Fruit fly (Drosophila melanogaster) whole organism, embryonic: ENCODE measurements around the gene Paics.
A peak's percentile ranks its signal among the peaks of the same experiment; 100 is the strongest.

Source experiments
- ATbp ChIP-seq: fragments of 200-800 bp; sonication (Bioruptor generic); optimal IDR thresholded peaks from 2 replicates; lab custom pipeline; 2017; ENCODE audit warnings: missing biosample characterization, mild to moderate bottlenecking, missing genetic modification characterization, missing genetic modification reagents
- Abd-B ChIP-seq: fragments of 200-800 bp; sonication (Bioruptor generic); optimal IDR thresholded peaks from 2 replicates; lab custom pipeline; 2018; ENCODE audit warnings: missing biosample characterization, mild to moderate bottlenecking, missing genetic modification characterization, moderate library complexity
- BtbVII ChIP-seq: fragments of 200-800 bp; sonication (Bioruptor generic); optimal IDR thresholded peaks from 3 replicates; lab custom pipeline; 2017; ENCODE audit warnings: missing biosample characterization, mild to moderate bottlenecking, missing genetic modification characterization
- CG11398 ChIP-seq: fragments of 200-800 bp; sonication (Bioruptor generic); optimal IDR thresholded peaks from 2 replicates; lab custom pipeline; 2016; ENCODE audit warnings: missing biosample characterization, missing genetic modification characterization
- CG11560 ChIP-seq: fragments of 200-800 bp; sonication (Bioruptor generic); IDR thresholded peaks from 3 replicates; pipeline ENCODE4 v1.3.6; 2022; ENCODE audit warnings: missing biosample characterization, missing genetic modification characterization
- CG11723 ChIP-seq: fragments of 200-800 bp; sonication (Bioruptor generic); optimal IDR thresholded peaks from 2 replicates; lab custom pipeline; 2017; ENCODE audit warnings: missing biosample characterization, mild to moderate bottlenecking, missing genetic modification characterization
- CG12391 ChIP-seq: fragments of 200-800 bp; sonication (Bioruptor generic); optimal IDR thresholded peaks from 3 replicates; lab custom pipeline; 2018; ENCODE audit warnings: missing biosample characterization, mild to moderate bottlenecking, missing genetic modification characterization, moderate library complexity
- CG12744 ChIP-seq: fragments of 200-800 bp; sonication (Bioruptor generic); optimal IDR thresholded peaks from 2 replicates; lab custom pipeline; 2016; ENCODE audit warnings: missing biosample characterization, missing genetic modification characterization
- CG18599 ChIP-seq: fragments of 200-800 bp; sonication (Bioruptor generic); optimal IDR thresholded peaks from 3 replicates; lab custom pipeline; 2017; ENCODE audit warnings: missing biosample characterization, missing genetic modification characterization, mild to moderate bottlenecking, moderate library complexity, missing genetic modification reagents
- CG18764 ChIP-seq: fragments of 200-800 bp; sonication (Bioruptor generic); optimal IDR thresholded peaks from 3 replicates; lab custom pipeline; 2016; ENCODE audit warnings: missing biosample characterization, missing genetic modification characterization
- CG2199 ChIP-seq: fragments of 200-800 bp; sonication (Bioruptor generic); IDR thresholded peaks from 3 replicates; pipeline ENCODE4 v1.3.6; 2022; ENCODE audit warnings: missing biosample characterization, missing genetic modification characterization
- CG30403 ChIP-seq: fragments of 200-800 bp; sonication (Bioruptor generic); optimal IDR thresholded peaks from 3 replicates; lab custom pipeline; 2016; ENCODE audit warnings: missing biosample characterization, missing genetic modification characterization
- CG3281 ChIP-seq: fragments of 200-800 bp; sonication (Bioruptor generic); optimal IDR thresholded peaks from 3 replicates; lab custom pipeline; 2017; ENCODE audit warnings: missing biosample characterization, mild to moderate bottlenecking, missing genetic modification characterization
- CG6765 ChIP-seq: fragments of 200-800 bp; sonication (Bioruptor generic); optimal IDR thresholded peaks from 3 replicates; lab custom pipeline; 2017; ENCODE audit warnings: missing biosample characterization, mild to moderate bottlenecking, missing genetic modification characterization
- CG7786 ChIP-seq: fragments of 200-800 bp; sonication (Bioruptor generic); optimal IDR thresholded peaks from 2 replicates; lab custom pipeline; 2016; ENCODE audit warnings: missing biosample characterization, missing genetic modification characterization
- CG8089 ChIP-seq: fragments of 200-800 bp; sonication (Bioruptor generic); optimal IDR thresholded peaks from 3 replicates; lab custom pipeline; 2016; ENCODE audit warnings: missing biosample characterization, missing genetic modification characterization
- CG8765 ChIP-seq: fragments of 200-800 bp; sonication (Bioruptor generic); IDR thresholded peaks from 2 replicates; pipeline ENCODE4 v1.3.6; 2022; ENCODE audit warnings: missing biosample characterization, missing genetic modification characterization
- ERR ChIP-seq: fragments of 200-800 bp; sonication (Bioruptor generic); optimal IDR thresholded peaks from 2 replicates; lab custom pipeline; 2016; ENCODE audit warnings: missing biosample characterization, missing genetic modification characterization
- Ets97D ChIP-seq: fragments of 200-800 bp; sonication (Bioruptor generic); optimal IDR thresholded peaks from 3 replicates; lab custom pipeline; 2016; ENCODE audit warnings: missing biosample characterization, missing genetic modification characterization
- Hr51 ChIP-seq, 2 experiments: fragments of 200-800 bp; sonication (Bioruptor generic); optimal IDR thresholded peaks; 2 replicates in 1 of 2; 3 replicates in 1 of 2; lab custom pipeline; 2016 to 2018; ENCODE audit warnings: missing biosample characterization in 2 of 2, missing genetic modification characterization in 2 of 2, mild to moderate bottlenecking in 1 of 2, moderate library complexity in 1 of 2
- Hsf ChIP-seq: fragments of 200-800 bp; sonication (Bioruptor generic); optimal IDR thresholded peaks from 3 replicates; lab custom pipeline; 2016; ENCODE audit warnings: missing biosample characterization, missing genetic modification characterization
- Lhr ChIP-seq: fragments of 200-800 bp; sonication (Bioruptor generic); optimal IDR thresholded peaks from 3 replicates; lab custom pipeline; 2017; ENCODE audit warnings: mild to moderate bottlenecking, missing biosample characterization, missing genetic modification reagents, missing genetic modification characterization
- Lim3 ChIP-seq: fragments of 200-800 bp; sonication (Bioruptor generic); IDR thresholded peaks from 2 replicates; pipeline ENCODE4 v1.3.6; 2022; ENCODE audit warnings: missing biosample characterization, missing genetic modification characterization
- Lpt ChIP-seq: fragments of >200 bp; optimal IDR thresholded peaks from 2 replicates; lab custom pipeline; 2018; ENCODE audit warnings: missing biosample characterization, missing genetic modification characterization
- Meics ChIP-seq: fragments of 200-800 bp; sonication (Bioruptor generic); optimal IDR thresholded peaks from 2 replicates; lab custom pipeline; 2017; ENCODE audit warnings: missing biosample characterization, mild to moderate bottlenecking, missing genetic modification characterization
- Myb ChIP-seq: fragments of 200-800 bp; sonication (Bioruptor generic); optimal IDR thresholded peaks from 2 replicates; lab custom pipeline; 2016; ENCODE audit warnings: missing biosample characterization, missing genetic modification characterization
- bbx ChIP-seq: fragments of 200-800 bp; sonication (Bioruptor generic); IDR thresholded peaks from 2 replicates; pipeline ENCODE4 v1.3.6; 2022; ENCODE audit warnings: missing biosample characterization, missing genetic modification characterization; ENCODE audit not compliant: partially characterized antibody
- chif ChIP-seq, 2 experiments: fragments of 200-800 bp; sonication (Bioruptor generic); optimal IDR thresholded peaks; 3 replicates each; lab custom pipeline; 2016; ENCODE audit warnings: missing biosample characterization in 2 of 2, missing genetic modification characterization in 2 of 2
- chm ChIP-seq: fragments of 200-800 bp; sonication (Bioruptor generic); IDR thresholded peaks from 2 replicates; pipeline ENCODE4 v1.3.6; 2022; ENCODE audit warnings: missing biosample characterization, missing genetic modification characterization
- dmrt11E ChIP-seq: fragments of 200-800 bp; sonication (Bioruptor generic); optimal IDR thresholded peaks from 3 replicates; lab custom pipeline; 2018; ENCODE audit warnings: missing biosample characterization, mild to moderate bottlenecking, missing genetic modification characterization, moderate library complexity
- esg ChIP-seq: fragments of 200-800 bp; sonication (Bioruptor generic); conservative IDR thresholded peaks from 2 replicates; pipeline ENCODE4 v1.3.6; 2022; ENCODE audit warnings: missing biosample characterization, missing genetic modification characterization
- ftz-f1 ChIP-seq: fragments of 200-800 bp; sonication (Bioruptor generic); optimal IDR thresholded peaks from 2 replicates; lab custom pipeline; 2016; ENCODE audit warnings: missing biosample characterization, missing genetic modification characterization
- gro ChIP-seq: fragments of 200-800 bp; sonication (Bioruptor generic); optimal IDR thresholded peaks from 2 replicates; lab custom pipeline; 2016; ENCODE audit warnings: missing biosample characterization, missing genetic modification characterization
- gsb ChIP-seq: fragments of 200-800 bp; sonication (Bioruptor generic); IDR thresholded peaks from 2 replicates; pipeline ENCODE4 v1.3.6; 2022; ENCODE audit warnings: missing biosample characterization, missing genetic modification characterization
- hbn ChIP-seq: fragments of 200-800 bp; sonication (Bioruptor generic); IDR thresholded peaks from 2 replicates; pipeline ENCODE4 v1.3.6; 2022; ENCODE audit warnings: missing biosample characterization, missing genetic modification characterization; ENCODE audit not compliant: partially characterized antibody
- lmd ChIP-seq: fragments of 200-800 bp; sonication (Bioruptor generic); IDR thresholded peaks from 2 replicates; pipeline ENCODE4 v1.3.6; 2022; ENCODE audit warnings: missing biosample characterization, missing genetic modification characterization
- luna ChIP-seq: fragments of 200-800 bp; sonication (Bioruptor generic); optimal IDR thresholded peaks from 2 replicates; lab custom pipeline; 2016; ENCODE audit warnings: missing biosample characterization, missing genetic modification characterization
- mam ChIP-seq: fragments of 200-800 bp; sonication (Bioruptor generic); optimal IDR thresholded peaks from 3 replicates; lab custom pipeline; 2016; ENCODE audit warnings: missing biosample characterization, missing genetic modification characterization
- odd ChIP-seq: fragments of 200-800 bp; sonication (Bioruptor generic); optimal IDR thresholded peaks from 2 replicates; lab custom pipeline; 2017; ENCODE audit warnings: missing biosample characterization, mild to moderate bottlenecking, missing genetic modification characterization
- pho ChIP-seq: fragments of 200-800 bp; sonication (Bioruptor generic); optimal IDR thresholded peaks from 2 replicates; lab custom pipeline; 2016; ENCODE audit warnings: missing biosample characterization, missing genetic modification characterization
- pnt ChIP-seq: fragments of 200-800 bp; sonication (Bioruptor generic); optimal IDR thresholded peaks from 3 replicates; lab custom pipeline; 2016; ENCODE audit warnings: missing biosample characterization, missing genetic modification characterization
- prd ChIP-seq, 3 experiments: fragments of >200 bp in 2 of 3; fragments of 200-800 bp in 1 of 3; sonication (Bioruptor generic) in 1 of 3; optimal IDR thresholded peaks in 2 of 3; IDR thresholded peaks in 1 of 3; 2 replicates in 2 of 3; 3 replicates in 1 of 3; pipeline versions ENCODE4 v1.3.6 to Lab custom; 2017 to 2022; ENCODE audit warnings: missing biosample characterization in 1 of 3, missing genetic modification characterization in 1 of 3
- pum ChIP-seq: fragments of 200-800 bp; sonication (Bioruptor generic); optimal IDR thresholded peaks from 2 replicates; lab custom pipeline; 2016; ENCODE audit warnings: missing biosample characterization, missing genetic modification characterization
- salm ChIP-seq: fragments of 200-800 bp; sonication (Bioruptor generic); optimal IDR thresholded peaks from 2 replicates; lab custom pipeline; 2018; ENCODE audit warnings: missing biosample characterization, mild to moderate bottlenecking, missing genetic modification characterization
- shn ChIP-seq: fragments of 200-800 bp; sonication (Bioruptor generic); optimal IDR thresholded peaks from 3 replicates; lab custom pipeline; 2016; ENCODE audit warnings: missing biosample characterization, missing genetic modification characterization
- slp2 ChIP-seq: fragments of 200-800 bp; sonication (Bioruptor generic); optimal IDR thresholded peaks from 2 replicates; lab custom pipeline; 2016; ENCODE audit warnings: missing biosample characterization, missing genetic modification characterization
- sqz ChIP-seq: fragments of 200-800 bp; sonication (Bioruptor generic); optimal IDR thresholded peaks from 3 replicates; lab custom pipeline; 2018; ENCODE audit warnings: missing biosample characterization, mild to moderate bottlenecking, missing genetic modification characterization
- unpg ChIP-seq: fragments of 200-800 bp; sonication (Bioruptor generic); optimal IDR thresholded peaks from 3 replicates; lab custom pipeline; 2018; ENCODE audit warnings: missing biosample characterization, mild to moderate bottlenecking, missing genetic modification characterization, moderate library complexity
- yki ChIP-seq: fragments of >200 bp; optimal IDR thresholded peaks from 3 replicates; lab custom pipeline; 2018
- zf30C ChIP-seq: fragments of 200-800 bp; sonication (Bioruptor generic); optimal IDR thresholded peaks from 3 replicates; lab custom pipeline; 2018; ENCODE audit warnings: missing biosample characterization, mild to moderate bottlenecking, missing genetic modification characterization

Paics gene

dm6 chrX:12737735-12738390 is 22.6 kb downstream of the Paics start (continued):
- TF ChIP-seq pum (GFP tag; lab: Kevin White, UChicago): no peak
- TF ChIP-seq CG30403 (GFP tag; lab: Kevin White, UChicago): peak; percentile 83
- TF ChIP-seq ATbp (GFP tag; lab: Kevin White, UChicago): peak; percentile 64
- no peak for TF ChIP-seq slp2 (GFP tag; lab: Kevin White, UChicago)
- no peak for TF ChIP-seq CG2199 (GFP tag; lab: Robert Waterston, UW)
- peak; percentile 55 for TF ChIP-seq CG11723 (GFP tag; lab: Kevin White, UChicago)
- no peak for TF ChIP-seq gro
- no peak for TF ChIP-seq Myb
- TF ChIP-seq luna (GFP tag; lab: Kevin White, UChicago): no peak
- peak; percentile 69 for TF ChIP-seq CG18599
- TF ChIP-seq Hr51 (GFP tag; optimal IDR thresholded peaks at IDR 0.05; lab: Kevin White, UChicago): peak in 1 of 2 experiments; percentile 89
- TF ChIP-seq esg (GFP tag; lab: Robert Waterston, UW): peak; percentile 60
- TF ChIP-seq CG11560 (tag; lab: Robert Waterston, UW): no peak
- TF ChIP-seq bbx (GFP tag; lab: Robert Waterston, UW): no peak
- TF ChIP-seq ftz-f1: no peak
- TF ChIP-seq Abd-B (GFP tag; lab: Kevin White, UChicago): peak; percentile 69
- peak; percentile 81 for TF ChIP-seq CG12391 (tag; lab: Kevin White, UChicago)
- no peak for TF ChIP-seq Ets97D (GFP tag; lab: Kevin White, UChicago)
- TF ChIP-seq CG11398 (GFP tag; lab: Kevin White, UChicago): no peak
- no peak for TF ChIP-seq CG8089
- TF ChIP-seq Lim3 (GFP tag; lab: Robert Waterston, UW): no peak
- TF ChIP-seq lmd (GFP tag; lab: Robert Waterston, UW): peak; percentile 52; the same call in 1 of the 2 replicates
- no peak for TF ChIP-seq gsb (GFP tag; lab: Robert Waterston, UW)
- no peak for TF ChIP-seq chm (GFP tag; lab: Robert Waterston, UW)
- peak; percentile 17 to 31 for TF ChIP-seq chif (GFP tag; optimal IDR thresholded peaks at IDR 0.05; lab: Kevin White, UChicago)
- no peak for TF ChIP-seq CG18764 (GFP tag; lab: Kevin White, UChicago)
- no peak for TF ChIP-seq prd (optimal IDR thresholded peaks at IDR 0.05; lab: Kevin White, UChicago)
- peak; percentile 50; the same call in 2 of the 3 replicates for TF ChIP-seq prd (GFP tag; IDR thresholded peaks at IDR 0.05; lab: Robert Waterston, UW)
- peak; percentile 13 for TF ChIP-seq Lhr (GFP tag; lab: Kevin White, UChicago)
- no peak for TF ChIP-seq CG8765 (GFP tag; lab: Robert Waterston, UW)
- TF ChIP-seq salm: peak; percentile 35
- no peak for TF ChIP-seq shn
- TF ChIP-seq Lpt (GFP tag; lab: Kevin White, UChicago): no peak
- TF ChIP-seq BtbVII: peak; percentile 61
- peak; percentile 81 for TF ChIP-seq CG6765 (GFP tag; lab: Kevin White, UChicago)
- peak; percentile 87 for TF ChIP-seq Meics
- no peak for TF ChIP-seq hbn (GFP tag; lab: Robert Waterston, UW)
- TF ChIP-seq CG12744 (GFP tag; lab: Kevin White, UChicago): no peak
- TF ChIP-seq Hsf (GFP tag; lab: Kevin White, UChicago): peak; percentile 47
- no peak for TF ChIP-seq sqz (GFP tag; lab: Kevin White, UChicago)
- no peak for TF ChIP-seq pnt (GFP tag; lab: Kevin White, UChicago)
- TF ChIP-seq odd (GFP tag; lab: Kevin White, UChicago): peak; percentile 72
- TF ChIP-seq ERR: no peak
- TF ChIP-seq mam (GFP tag; lab: Kevin White, UChicago): peak; percentile 18
- peak; percentile 58 for TF ChIP-seq dmrt11E (tag; lab: Kevin White, UChicago)
- no peak for TF ChIP-seq zf30C
- TF ChIP-seq CG7786 (GFP tag; lab: Kevin White, UChicago): no peak
- TF ChIP-seq CG3281: peak; percentile 81
- peak; percentile 80 for TF ChIP-seq unpg
- TF ChIP-seq pho (GFP tag; lab: Kevin White, UChicago): peak; percentile 1
- TF ChIP-seq yki: no peak
